Fruit fly (Drosophila melanogaster) whole organism, embryonic: Measurements from ENCODE around the gene CG8173.

Experiments used
- BtbVII ChIP-seq: fragments of 200-800 bp; sonication (Bioruptor generic); optimal IDR thresholded peaks from 3 replicates; lab custom pipeline; 2017; ENCODE audit warnings: missing biosample characterization, mild to moderate bottlenecking, missing genetic modification characterization
- CG12071 ChIP-seq: fragments of 200-800 bp; sonication (Bioruptor generic); optimal IDR thresholded peaks from 3 replicates; lab custom pipeline; 2018; ENCODE audit warnings: missing biosample characterization, mild to moderate bottlenecking, missing genetic modification characterization
- CG14014 ChIP-seq: fragments of 200-800 bp; sonication (Bioruptor generic); IDR thresholded peaks from 2 replicates; pipeline ENCODE4 v1.3.6; 2022; ENCODE audit warnings: missing biosample characterization, missing genetic modification characterization
- CG15479 ChIP-seq: fragments of 200-800 bp; sonication (Bioruptor generic); optimal IDR thresholded peaks from 3 replicates; lab custom pipeline; 2019; ENCODE audit warnings: missing biosample characterization, mild to moderate bottlenecking, missing genetic modification characterization, moderate library complexity
- CG15601 ChIP-seq: fragments of 200-800 bp; sonication (Bioruptor generic); optimal IDR thresholded peaks from 3 replicates; lab custom pipeline; 2019; ENCODE audit warnings: missing biosample characterization, mild to moderate bottlenecking, missing genetic modification characterization, moderate library complexity
- CG17359 ChIP-seq: fragments of 200-800 bp; sonication (Bioruptor generic); optimal IDR thresholded peaks from 3 replicates; lab custom pipeline; 2018; ENCODE audit warnings: missing biosample characterization, mild to moderate bottlenecking, missing genetic modification characterization, moderate library complexity
- CG1832 ChIP-seq: fragments of 200-800 bp; sonication (Bioruptor generic); optimal IDR thresholded peaks from 2 replicates; lab custom pipeline; 2017; ENCODE audit warnings: missing biosample characterization, mild to moderate bottlenecking, missing genetic modification characterization, inconsistent platforms
- CG2199 ChIP-seq: fragments of 200-800 bp; sonication (Bioruptor generic); IDR thresholded peaks from 3 replicates; pipeline ENCODE4 v1.3.6; 2022; ENCODE audit warnings: missing biosample characterization, missing genetic modification characterization
- CG31388 ChIP-seq: fragments of 200-800 bp; sonication (Bioruptor generic); optimal IDR thresholded peaks from 2 replicates; lab custom pipeline; 2016; ENCODE audit warnings: missing biosample characterization, missing genetic modification characterization
- CG3163 ChIP-seq: fragments of 200-800 bp; sonication (Bioruptor generic); optimal IDR thresholded peaks from 3 replicates; lab custom pipeline; 2016; ENCODE audit warnings: missing biosample characterization, missing genetic modification characterization
- CG32532 ChIP-seq: fragments of 200-800 bp; sonication (Bioruptor generic); IDR thresholded peaks from 2 replicates; pipeline ENCODE4 v1.3.6; 2022; ENCODE audit warnings: missing biosample characterization, missing genetic modification characterization
- CG32767 ChIP-seq: fragments of 200-800 bp; sonication (Bioruptor generic); IDR thresholded peaks from 2 replicates; pipeline ENCODE4 v1.3.6; 2022; ENCODE audit warnings: missing biosample characterization, missing genetic modification characterization
- CG3838 ChIP-seq: fragments of 200-800 bp; sonication (Bioruptor generic); optimal IDR thresholded peaks from 3 replicates; lab custom pipeline; 2016; ENCODE audit warnings: missing biosample characterization, missing genetic modification characterization
- CG4360 ChIP-seq: fragments of 200-800 bp; sonication (Bioruptor generic); IDR thresholded peaks from 2 replicates; pipeline ENCODE4 v1.3.6; 2022; ENCODE audit warnings: missing biosample characterization, missing genetic modification characterization
- CG8290 ChIP-seq, 3 experiments: fragments of 200-800 bp; sonication (Bioruptor generic); optimal IDR thresholded peaks; 2 replicates each; lab custom pipeline; 2016 to 2019; ENCODE audit warnings: missing biosample characterization in 3 of 3, missing genetic modification characterization in 3 of 3, mild to moderate bottlenecking in 2 of 3, moderate library complexity in 1 of 3
- CG8924 ChIP-seq: fragments of 200-800 bp; optimal IDR thresholded peaks from 3 replicates; lab custom pipeline; 2019; ENCODE audit warnings: missing biosample characterization, mild to moderate bottlenecking, missing genetic modification characterization, moderate library complexity
- CHES-1-like ChIP-seq: fragments of 200-800 bp; sonication (Bioruptor generic); optimal IDR thresholded peaks from 2 replicates; lab custom pipeline; 2016; ENCODE audit warnings: missing biosample characterization, missing genetic modification characterization
- Dip3 ChIP-seq: fragments of 200-800 bp; sonication (Bioruptor generic); optimal IDR thresholded peaks from 3 replicates; lab custom pipeline; 2016; ENCODE audit warnings: missing biosample characterization, missing genetic modification characterization
- Drgx ChIP-seq: fragments of 200-800 bp; sonication (Bioruptor generic); IDR thresholded peaks from 2 replicates; pipeline ENCODE4 v1.3.6; 2022; ENCODE audit warnings: missing biosample characterization, missing genetic modification characterization
- Hr78 ChIP-seq, 2 experiments: fragments of 200-800 bp in 1 of 2; fragments of >200 bp in 1 of 2; sonication (Bioruptor generic) in 1 of 2; optimal IDR thresholded peaks; 2 replicates each; lab custom pipeline; 2017 to 2019; ENCODE audit warnings: missing biosample characterization in 2 of 2, missing genetic modification characterization in 2 of 2, mild to moderate bottlenecking in 1 of 2, moderate library complexity in 1 of 2
- Med ChIP-seq: fragments of 200-800 bp; sonication (Bioruptor generic); peaks from one replicate; lab custom pipeline; 2016; ENCODE audit warnings: missing biosample characterization, missing genetic modification characterization, mild to moderate bottlenecking, inconsistent platforms, moderate library complexity
- Nf-YC ChIP-seq: fragments of 200-800 bp; optimal IDR thresholded peaks from 3 replicates; lab custom pipeline; 2019; ENCODE audit warnings: missing biosample characterization, mild to moderate bottlenecking, missing genetic modification characterization, moderate library complexity
- Ravus ChIP-seq: fragments of 200-800 bp; sonication (Bioruptor generic); IDR thresholded peaks from 2 replicates; pipeline ENCODE4 v1.3.6; 2022; ENCODE audit warnings: missing biosample characterization, missing genetic modification characterization
- Trl ChIP-seq, 3 experiments: fragments of >200 bp in 2 of 3; fragments of 200-800 bp in 1 of 3; sonication (Bioruptor generic) in 1 of 3; optimal IDR thresholded peaks; 2 replicates in 1 of 3; 3 replicates in 2 of 3; lab custom pipeline; 2016 to 2017; ENCODE audit warnings: missing biosample characterization in 1 of 3, missing genetic modification characterization in 1 of 3
- abd-A ChIP-seq: fragments of 200-800 bp; sonication (Bioruptor generic); optimal IDR thresholded peaks from 3 replicates; lab custom pipeline; 2019; ENCODE audit warnings: missing biosample characterization, mild to moderate bottlenecking, missing genetic modification characterization, moderate library complexity
- bbx ChIP-seq: fragments of 200-800 bp; sonication (Bioruptor generic); IDR thresholded peaks from 2 replicates; pipeline ENCODE4 v1.3.6; 2022; ENCODE audit warnings: missing biosample characterization, missing genetic modification characterization; ENCODE audit not compliant: partially characterized antibody
- bowl ChIP-seq: fragments of 200-800 bp; sonication (Bioruptor generic); IDR thresholded peaks from 2 replicates; pipeline ENCODE4 v1.3.6; 2022; ENCODE audit warnings: missing biosample characterization, missing genetic modification characterization
- cg ChIP-seq: fragments of 200-800 bp; sonication (Bioruptor generic); optimal IDR thresholded peaks from 3 replicates; lab custom pipeline; 2019; ENCODE audit warnings: missing biosample characterization, mild to moderate bottlenecking, missing genetic modification characterization, moderate library complexity
- chinmo ChIP-seq: fragments of 200-800 bp; sonication (Bioruptor generic); IDR thresholded peaks from 4 replicates; pipeline ENCODE4 v1.3.6; 2022; ENCODE audit warnings: missing biosample characterization, missing genetic modification characterization; ENCODE audit not compliant: partially characterized antibody
- ci ChIP-seq: fragments of 200-800 bp; sonication (Bioruptor generic); IDR thresholded peaks from 3 replicates; pipeline ENCODE4 v1.3.6; 2022; ENCODE audit warnings: missing biosample characterization, missing genetic modification characterization
- crol ChIP-seq: fragments of 200-800 bp; sonication (Bioruptor generic); IDR thresholded peaks from 2 replicates; pipeline ENCODE4 v1.3.6; 2022; ENCODE audit warnings: missing biosample characterization, missing genetic modification characterization
- esg ChIP-seq: fragments of 200-800 bp; sonication (Bioruptor generic); conservative IDR thresholded peaks from 2 replicates; pipeline ENCODE4 v1.3.6; 2022; ENCODE audit warnings: missing biosample characterization, missing genetic modification characterization
- fru ChIP-seq: fragments of >200 bp; optimal IDR thresholded peaks from 2 replicates; lab custom pipeline; 2017
- gcm ChIP-seq: fragments of 200-800 bp; sonication (Bioruptor generic); optimal IDR thresholded peaks from 2 replicates; lab custom pipeline; 2019; ENCODE audit warnings: missing biosample characterization, mild to moderate bottlenecking, missing genetic modification characterization, moderate library complexity
- kni ChIP-seq: fragments of 200-800 bp; sonication (Bioruptor generic); optimal IDR thresholded peaks from 3 replicates; lab custom pipeline; 2017; ENCODE audit warnings: mild to moderate bottlenecking, missing biosample characterization, missing genetic modification reagents, missing genetic modification characterization
- lab ChIP-seq: fragments of 200-800 bp; sonication (Bioruptor generic); optimal IDR thresholded peaks from 3 replicates; lab custom pipeline; 2017; ENCODE audit warnings: missing biosample characterization, missing genetic modification characterization, mild to moderate bottlenecking, moderate library complexity, missing genetic modification reagents
- onecut ChIP-seq: fragments of 200-800 bp; sonication (Bioruptor generic); IDR thresholded peaks from 2 replicates; pipeline ENCODE4 v1.3.6; 2022; ENCODE audit warnings: missing biosample characterization, missing genetic modification characterization
- pros ChIP-seq: fragments of 200-800 bp; sonication (Bioruptor generic); optimal IDR thresholded peaks from 3 replicates; lab custom pipeline; 2019; ENCODE audit warnings: missing biosample characterization, mild to moderate bottlenecking, missing genetic modification characterization, moderate library complexity
- sens ChIP-seq: fragments of 200-800 bp; sonication (Bioruptor generic); peaks from one replicate; lab custom pipeline; 2016; ENCODE audit warnings: missing biosample characterization, missing genetic modification characterization
- seq ChIP-seq: fragments of 200-800 bp; sonication (Bioruptor generic); IDR thresholded peaks from 2 replicates; pipeline ENCODE4 v1.3.6; 2022; ENCODE audit warnings: missing biosample characterization, missing genetic modification characterization
- slou ChIP-seq: fragments of 200-800 bp; sonication (Bioruptor generic); optimal IDR thresholded peaks from 3 replicates; lab custom pipeline; 2016; ENCODE audit warnings: missing biosample characterization, missing genetic modification characterization
- sna ChIP-seq: fragments of 200-800 bp; sonication (Bioruptor generic); IDR thresholded peaks from 2 replicates; pipeline ENCODE4 v1.3.6; 2022; ENCODE audit warnings: missing biosample characterization, missing genetic modification characterization; ENCODE audit not compliant: partially characterized antibody
- so ChIP-seq: fragments of 200-800 bp; sonication (Bioruptor generic); IDR thresholded peaks from 3 replicates; pipeline ENCODE4 v1.3.6; 2022; ENCODE audit warnings: missing biosample characterization, missing genetic modification characterization
- sqz ChIP-seq: fragments of 200-800 bp; sonication (Bioruptor generic); optimal IDR thresholded peaks from 3 replicates; lab custom pipeline; 2018; ENCODE audit warnings: missing biosample characterization, mild to moderate bottlenecking, missing genetic modification characterization
- stwl ChIP-seq: fragments of 200-800 bp; sonication (Bioruptor generic); optimal IDR thresholded peaks from 3 replicates; lab custom pipeline; 2018; ENCODE audit warnings: missing biosample characterization, mild to moderate bottlenecking, missing genetic modification characterization, moderate library complexity
- z ChIP-seq: fragments of 200-800 bp; sonication (Bioruptor generic); IDR thresholded peaks from 3 replicates; pipeline ENCODE4 v1.3.6; 2022; ENCODE audit warnings: missing biosample characterization, missing genetic modification characterization

CG8173 gene

DNA sequence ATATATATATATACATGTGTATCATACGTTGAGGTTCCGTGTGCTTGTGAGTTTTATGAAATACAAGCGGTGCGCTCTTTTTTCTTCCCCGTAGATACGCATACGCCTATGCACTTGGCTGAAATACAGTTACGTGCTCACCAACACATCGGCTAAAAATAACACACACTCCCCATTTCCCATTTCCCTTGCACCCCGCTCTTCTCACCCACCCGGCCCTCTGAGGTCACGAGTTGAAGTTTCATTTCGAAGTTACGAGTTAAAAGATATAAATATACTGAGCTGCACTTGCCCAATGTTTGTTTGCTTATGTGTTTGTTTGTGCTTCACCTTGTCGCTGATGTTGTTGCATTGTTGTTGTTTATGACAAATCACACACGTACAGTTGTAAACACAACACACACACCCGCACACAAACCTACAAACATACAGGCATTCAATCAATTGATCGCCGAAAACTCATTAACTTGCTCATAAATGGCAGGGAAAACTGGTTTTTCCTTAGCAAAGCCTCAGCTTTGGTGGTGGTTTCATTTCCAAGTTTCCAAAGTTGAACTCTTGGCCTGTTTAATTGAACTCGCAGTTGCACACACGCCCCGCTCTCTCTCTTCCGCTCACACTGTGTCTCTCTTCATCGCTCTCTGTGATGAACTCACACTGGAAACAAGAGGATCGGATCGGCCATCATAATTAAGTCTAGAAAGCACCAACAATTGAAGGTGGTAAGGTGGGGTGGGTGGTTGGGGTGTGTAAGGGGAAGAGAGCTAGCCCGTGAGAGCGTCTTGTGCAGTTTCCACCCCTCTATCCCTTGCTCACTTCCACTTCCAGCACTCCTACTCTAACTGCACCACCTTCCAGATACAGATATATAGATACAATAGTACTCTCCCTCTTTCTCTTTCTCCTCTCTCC lies 51.0 kb downstream of the CG8173 start (continued):
- peak; percentile 12 for TF ChIP-seq CG3838 (GFP tag; lab: Kevin White, UChicago)
- TF ChIP-seq pros (GFP tag; lab: Kevin White, UChicago), result peak; percentile 99
- TF ChIP-seq esg (GFP tag; lab: Robert Waterston, UW), result no peak
- TF ChIP-seq onecut (GFP tag; lab: Robert Waterston, UW), result 0 out of 2 replicates have a peak, but pooled peaks have one; percentile 5
- TF ChIP-seq gcm, result no peak
- peak; percentile 19 for TF ChIP-seq CG3163 (GFP tag; lab: Kevin White, UChicago)
- peak; percentile 80 for TF ChIP-seq seq (GFP tag; lab: Robert Waterston, UW)
- TF ChIP-seq CG1832 (GFP tag; lab: Kevin White, UChicago), result peak; percentile 75
- TF ChIP-seq CG31388 (GFP tag; lab: Kevin White, UChicago), result no peak
- peak; percentile 31 for TF ChIP-seq BtbVII (GFP tag; lab: Kevin White, UChicago)
- peak; percentile 88 for TF ChIP-seq kni
- no peak for TF ChIP-seq fru (lab: Kevin White, UChicago)
- peak; percentile 69 for TF ChIP-seq CG4360 (GFP tag; lab: Robert Waterston, UW)
- TF ChIP-seq bowl (GFP tag; lab: Robert Waterston, UW), result no peak
- 0 out of 3 replicates have a peak, but pooled peaks have one; percentile 32 for TF ChIP-seq so (GFP tag; lab: Robert Waterston, UW)
- TF ChIP-seq CHES-1-like (GFP tag; lab: Kevin White, UChicago), result peak; percentile 22
- TF ChIP-seq Trl (optimal IDR thresholded peaks at IDR 0.05; lab: Kevin White, UChicago), result peak; percentile 86 to 94
- no peak for TF ChIP-seq Trl (GFP tag; optimal IDR thresholded peaks at IDR 0.05; lab: Kevin White, UChicago)
- TF ChIP-seq lab (GFP tag; lab: Kevin White, UChicago), result peak; percentile 34
- TF ChIP-seq stwl, result no peak
- peak; percentile 80 for TF ChIP-seq sens (GFP tag; lab: Kevin White, UChicago)
- peak; percentile 48; the same call in 1 of the 3 replicates for TF ChIP-seq ci (GFP tag; lab: Robert Waterston, UW)
- peak; percentile 38 for TF ChIP-seq CG15601
- peak in 1 of 2 experiments; percentile 98 for TF ChIP-seq Hr78 (GFP tag; optimal IDR thresholded peaks at IDR 0.05; lab: Kevin White, UChicago)
- TF ChIP-seq slou (GFP tag; lab: Kevin White, UChicago), result no peak
- TF ChIP-seq sqz (GFP tag; lab: Kevin White, UChicago), result peak; percentile 4
- peak; percentile 36 for TF ChIP-seq abd-A (tag; lab: Kevin White, UChicago)
- peak; percentile 4 for TF ChIP-seq Nf-YC
- 0 out of 2 replicates have a peak, but pooled peaks have one; percentile 34 for TF ChIP-seq CG32767 (GFP tag; lab: Robert Waterston, UW)
- 0 out of 2 replicates have a peak, but pooled peaks have one; percentile 19 for TF ChIP-seq Drgx (GFP tag; lab: Robert Waterston, UW)
- TF ChIP-seq CG15479 (GFP tag; lab: Kevin White, UChicago), result peak; percentile 35
- TF ChIP-seq CG8924 (tag; lab: Kevin White, UChicago), result no peak
- peak; percentile 22 for TF ChIP-seq Med
- TF ChIP-seq CG17359 (tag; lab: Kevin White, UChicago), result peak; percentile 4
- TF ChIP-seq CG8290 (GFP tag; optimal IDR thresholded peaks at IDR 0.05; lab: Kevin White, UChicago), result no peak
- TF ChIP-seq CG8290 (tag; optimal IDR thresholded peaks at IDR 0.05; lab: Kevin White, UChicago), result peak in 1 of 2 experiments; percentile 49
- 0 out of 2 replicates have a peak, but pooled peaks have one; percentile 35 for TF ChIP-seq sna (GFP tag; lab: Robert Waterston, UW)
- 0 out of 2 replicates have a peak, but pooled peaks have one; percentile 25 for TF ChIP-seq bbx
- TF ChIP-seq Ravus (GFP tag; lab: Robert Waterston, UW), result no peak
- peak; percentile 74 for TF ChIP-seq cg
- TF ChIP-seq CG12071, result peak; percentile 3
- TF ChIP-seq chinmo (GFP tag; lab: Robert Waterston, UW), result 0 out of 4 replicates have a peak, but pooled peaks have one; percentile 66
- TF ChIP-seq z, result 0 out of 3 replicates have a peak, but pooled peaks have one; percentile 8
- no peak for TF ChIP-seq Dip3 (GFP tag; lab: Kevin White, UChicago)
- peak; percentile 39; the same call in 1 of the 2 replicates for TF ChIP-seq CG32532 (GFP tag; lab: Robert Waterston, UW)
- 0 out of 3 replicates have a peak, but pooled peaks have one; percentile 24 for TF ChIP-seq CG2199 (GFP tag; lab: Robert Waterston, UW)
- TF ChIP-seq crol (GFP tag; lab: Robert Waterston, UW), result peak; percentile 92
- TF ChIP-seq CG14014 (GFP tag; lab: Robert Waterston, UW), result no peak
